Worm (Caenorhabditis elegans) whole organism, L4 larva: ENCODE measurements around the gene irld-4.
A peak's percentile ranks its signal among the peaks of the same experiment; 100 is the strongest.

Experiments
- T26A8.4 ChIP-seq: fragments of 200-800 bp; sonication (Bioruptor generic); IDR thresholded peaks from 2 replicates; pipeline ENCODE4 v1.3.6; 2022; ENCODE audit warnings: missing genetic modification characterization, missing compliant biosample characterization
- Y105C5A.15 ChIP-seq: fragments of 200-800 bp; sonication (Bioruptor generic); IDR thresholded peaks from 2 replicates; pipeline ENCODE4 v1.3.6; 2022; ENCODE audit warnings: missing genetic modification characterization, missing compliant biosample characterization
- ZK337.2 ChIP-seq: fragments of 200-800 bp; sonication (Bioruptor generic); IDR thresholded peaks from 2 replicates; pipeline ENCODE4 v1.3.6; 2022; ENCODE audit warnings: missing genetic modification reagents, missing genetic modification characterization, missing compliant biosample characterization
- aha-1 ChIP-seq: fragments of 150-350 bp; peaks from one replicate; lab custom pipeline; 2014; ENCODE audit warnings: missing biosample characterization, missing genetic modification characterization
- ama-1 ChIP-seq: fragments of 150-350 bp; optimal IDR thresholded peaks from 2 replicates; lab custom pipeline; 2014; ENCODE audit warnings: inconsistent platforms, mixed read lengths
- ceh-20 ChIP-seq: fragments of 200-800 bp; sonication (Bioruptor generic); IDR thresholded peaks from 2 replicates; pipeline ENCODE4 v1.3.6; 2022; ENCODE audit warnings: missing genetic modification reagents, missing genetic modification characterization, missing compliant biosample characterization
- ceh-44 ChIP-seq: fragments of 200-800 bp; sonication (Bioruptor generic); IDR thresholded peaks from 2 replicates; pipeline ENCODE4 v1.3.6; 2022; ENCODE audit warnings: missing genetic modification reagents, missing genetic modification characterization, missing compliant biosample characterization
- cey-2 ChIP-seq: sonication (generic microtip); optimal IDR thresholded peaks from 3 replicates; lab custom pipeline; 2017; ENCODE audit warnings: missing genetic modification characterization, mild to moderate bottlenecking, missing compliant biosample characterization, antibody characterized with exemption, borderline replicate concordance; ENCODE audit not compliant: insufficient read depth
- dmd-6 ChIP-seq: fragments of 200-800 bp; sonication (Bioruptor generic); IDR thresholded peaks from 2 replicates; pipeline ENCODE4 v1.3.6; 2022; ENCODE audit warnings: missing genetic modification reagents, missing genetic modification characterization, missing compliant biosample characterization
- dmd-8 ChIP-seq: fragments of 200-800 bp; sonication (Bioruptor generic); IDR thresholded peaks from 2 replicates; pipeline ENCODE4 v1.3.6; 2022; ENCODE audit warnings: missing genetic modification characterization, missing compliant biosample characterization
- dve-1 ChIP-seq: sonication (generic microtip); optimal IDR thresholded peaks from 2 replicates; lab custom pipeline; 2017; ENCODE audit warnings: antibody characterized with exemption, mild to moderate bottlenecking, missing genetic modification characterization, missing compliant biosample characterization; ENCODE audit not compliant: insufficient read depth
- fkh-10 ChIP-seq: fragments of 150-350 bp; optimal IDR thresholded peaks from 2 replicates; lab custom pipeline; 2014; ENCODE audit warnings: missing biosample characterization, missing genetic modification reagents, missing genetic modification characterization
- hif-1 ChIP-seq, 2 experiments: sonication (generic microtip); optimal IDR thresholded peaks; 2 replicates each; lab custom pipeline; 2016 to 2017; ENCODE audit warnings: missing compliant biosample characterization in 2 of 2, missing genetic modification characterization in 2 of 2, missing genetic modification reagents in 2 of 2, missing genotype in 2 of 2, mild to moderate bottlenecking in 1 of 2
- hlh-11 ChIP-seq: fragments of 200-800 bp; sonication (Bioruptor generic); optimal IDR thresholded peaks from 2 replicates; lab custom pipeline; 2018; ENCODE audit warnings: mild to moderate bottlenecking, missing genetic modification characterization, missing compliant biosample characterization
- hlh-30 ChIP-seq: sonication (generic microtip); optimal IDR thresholded peaks from 2 replicates; lab custom pipeline; 2017; ENCODE audit warnings: antibody characterized with exemption, mild to moderate bottlenecking, missing genetic modification characterization, missing compliant biosample characterization; ENCODE audit not compliant: insufficient read depth
- lim-7 ChIP-seq: fragments of 200-800 bp; sonication (Bioruptor generic); IDR thresholded peaks from 2 replicates; pipeline ENCODE4 v1.3.6; 2022; ENCODE audit warnings: missing genetic modification characterization, missing compliant biosample characterization
- lin-39 ChIP-seq: fragments of 150-350 bp; optimal IDR thresholded peaks from 2 replicates; lab custom pipeline; 2014; ENCODE audit warnings: missing biosample characterization, missing genetic modification reagents, missing genetic modification characterization
- lir-3 ChIP-seq: sonication (generic microtip); optimal IDR thresholded peaks from 2 replicates; lab custom pipeline; 2016; ENCODE audit warnings: mild to moderate bottlenecking, missing genetic modification characterization, missing compliant biosample characterization
- lsy-2 ChIP-seq, 2 experiments: fragments of 150-350 bp in 1 of 2; sonication (generic microtip) in 1 of 2; optimal IDR thresholded peaks; 2 replicates each; lab custom pipeline; 2014 to 2017; ENCODE audit warnings: missing biosample characterization in 2 of 2, missing genetic modification characterization in 2 of 2
- mdl-1 ChIP-seq, 2 experiments: fragments of 150-350 bp in 1 of 2; sonication (generic microtip) in 1 of 2; optimal IDR thresholded peaks; 2 replicates each; lab custom pipeline; 2014 to 2017; ENCODE audit warnings: missing biosample characterization in 2 of 2, missing genetic modification characterization in 2 of 2
- mep-1 ChIP-seq: fragments of 150-350 bp; sonication (generic microtip); optimal IDR thresholded peaks from 3 replicates; lab custom pipeline; 2014; ENCODE audit warnings: missing biosample characterization, missing genetic modification characterization
- mes-2 ChIP-seq: sonication (generic microtip); optimal IDR thresholded peaks from 2 replicates; lab custom pipeline; 2016; ENCODE audit warnings: missing genotype, mild to moderate bottlenecking, missing genetic modification characterization, missing compliant biosample characterization; ENCODE audit not compliant: poor library complexity, severe bottlenecking
- mxl-2 ChIP-seq: fragments of 200-800 bp; sonication (Bioruptor generic); conservative IDR thresholded peaks from 2 replicates; pipeline ENCODE4 v1.3.6; 2022; ENCODE audit warnings: missing genetic modification reagents, missing genetic modification characterization, missing compliant biosample characterization
- mxl-3 ChIP-seq: fragments of 200-800 bp; sonication (Bioruptor generic); optimal IDR thresholded peaks from 2 replicates; lab custom pipeline; 2018; ENCODE audit warnings: mild to moderate bottlenecking, missing genetic modification characterization, missing compliant biosample characterization
- nhr-10 ChIP-seq: fragments of 150-350 bp; optimal IDR thresholded peaks from 2 replicates; lab custom pipeline; 2014; ENCODE audit warnings: missing biosample characterization, missing genetic modification characterization
- nhr-11 ChIP-seq: fragments of 150-350 bp; optimal IDR thresholded peaks from 2 replicates; lab custom pipeline; 2014; ENCODE audit warnings: missing biosample characterization, missing genetic modification characterization
- nhr-28 ChIP-seq: fragments of 150-350 bp; optimal IDR thresholded peaks from 2 replicates; lab custom pipeline; 2014; ENCODE audit warnings: missing biosample characterization, missing genetic modification characterization
- nhr-41 ChIP-seq: fragments of 200-800 bp; sonication (Bioruptor generic); IDR thresholded peaks from 2 replicates; pipeline ENCODE4 v1.3.6; 2022; ENCODE audit warnings: missing genetic modification reagents, missing genetic modification characterization, missing compliant biosample characterization
- nhr-48 ChIP-seq: sonication (generic microtip); optimal IDR thresholded peaks from 2 replicates; lab custom pipeline; 2016; ENCODE audit warnings: mild to moderate bottlenecking, missing genetic modification characterization, missing compliant biosample characterization
- nhr-6 ChIP-seq: fragments of 150-350 bp; optimal IDR thresholded peaks from 2 replicates; lab custom pipeline; 2014; ENCODE audit warnings: missing biosample characterization, missing genetic modification characterization
- nhr-76 ChIP-seq: fragments of 150-350 bp; optimal IDR thresholded peaks from 2 replicates; lab custom pipeline; 2014; ENCODE audit warnings: missing biosample characterization, missing genetic modification characterization
- php-3 ChIP-seq: fragments of 200-800 bp; sonication (Bioruptor generic); IDR thresholded peaks from 2 replicates; pipeline ENCODE4 v1.3.6; 2022; ENCODE audit warnings: missing genetic modification reagents, missing genetic modification characterization, missing compliant biosample characterization
- skn-1 ChIP-seq: fragments of 150-350 bp; optimal IDR thresholded peaks from 2 replicates; lab custom pipeline; 2014; ENCODE audit warnings: missing biosample characterization, missing genetic modification characterization
- tag-97 ChIP-seq: fragments of 200-800 bp; sonication (Bioruptor generic); IDR thresholded peaks from 2 replicates; pipeline ENCODE4 v1.3.6; 2022; ENCODE audit warnings: missing genetic modification characterization, missing compliant biosample characterization
- tra-1 ChIP-seq: fragments of 200-800 bp; sonication (Bioruptor generic); IDR thresholded peaks from 2 replicates; pipeline ENCODE4 v1.3.6; 2022; ENCODE audit warnings: missing genetic modification reagents, missing genetic modification characterization, missing compliant biosample characterization
- unc-62 ChIP-seq, 3 experiments: fragments of 150-350 bp in 1 of 3; sonication (generic microtip); optimal IDR thresholded peaks in 2 of 3; peaks in 1 of 3; 1 replicate in 1 of 3; 2 replicates in 2 of 3; lab custom pipeline; 2014 to 2017; ENCODE audit warnings: missing biosample characterization in 3 of 3, missing genetic modification characterization in 3 of 3, missing genetic modification reagents in 3 of 3, missing genotype in 1 of 3
- zag-1 ChIP-seq: fragments of 150-350 bp; optimal IDR thresholded peaks from 2 replicates; lab custom pipeline; 2014; ENCODE audit warnings: missing biosample characterization, missing genetic modification characterization

The irld-4 gene

DNA sequence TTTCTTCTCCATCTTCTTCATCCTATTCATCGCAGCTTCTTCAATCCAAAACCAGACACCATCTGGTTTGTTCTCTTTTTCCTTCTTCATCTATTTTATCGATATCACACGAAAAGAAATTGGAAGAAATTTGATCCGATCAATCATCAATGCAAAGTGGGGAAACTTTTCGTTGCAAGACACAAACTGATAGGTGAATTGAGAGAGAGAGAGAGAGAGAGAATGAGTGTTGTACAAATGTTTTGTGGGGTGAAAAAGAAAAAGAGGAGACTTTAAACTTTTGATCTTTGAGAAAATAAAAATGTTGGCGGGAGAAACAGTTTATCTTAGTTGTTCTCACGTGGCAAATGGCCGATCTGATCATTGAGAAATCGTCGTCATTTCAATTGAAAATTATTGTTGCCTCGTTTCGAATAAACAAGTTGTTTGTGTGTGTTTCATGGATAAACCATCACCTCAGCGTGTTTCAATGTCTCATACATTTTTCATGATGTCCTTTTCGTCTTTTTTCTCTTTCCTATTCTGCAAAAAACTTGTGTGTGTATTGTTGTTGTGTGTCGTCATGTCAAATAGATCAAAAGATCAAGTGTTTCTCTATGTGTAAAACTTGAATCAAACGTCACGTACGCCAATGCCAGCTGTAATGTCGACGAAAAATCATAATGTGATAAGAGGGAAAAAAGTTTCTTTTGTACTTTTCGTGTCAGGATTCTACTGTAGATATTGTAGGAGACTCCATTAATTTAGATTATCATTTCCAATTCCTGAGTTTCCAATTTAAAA is 20.2 kb upstream of the irld-4 start (continued):
- TF ChIP-seq skn-1 (no peak), hif-1 (tag; optimal IDR thresholded peaks at IDR 0.05; lab: Kevin White, UChicago) (peak in 1 of 2 experiments; percentile 91), dve-1 (tag; lab: Kevin White, UChicago) (peak; percentile 67), Y105C5A.15 (GFP tag; lab: Robert Waterston, UW) (no peak), nhr-41 (no peak)

DNA sequence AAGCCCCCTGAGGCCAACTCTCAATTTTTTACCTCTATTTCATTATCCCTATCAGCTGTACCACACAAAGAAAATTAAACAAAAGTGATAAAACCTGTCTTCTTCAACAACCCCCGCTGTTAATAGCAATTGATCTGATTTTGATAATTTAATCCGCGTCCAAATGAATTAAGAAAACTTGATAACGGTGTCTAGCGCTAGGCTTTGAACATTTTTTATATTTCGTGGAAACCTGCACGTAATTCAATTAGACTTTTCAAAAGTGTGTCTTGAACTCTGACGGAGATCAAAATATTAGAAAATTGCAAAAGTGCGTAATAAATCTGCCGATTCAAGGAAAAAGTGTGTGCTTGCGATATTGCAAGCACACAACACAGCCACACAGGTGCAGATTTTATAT is 19.5 kb upstream of the irld-4 start:
- TF ChIP-seq aha-1 (tag; lab: Kevin White, UChicago), result peak; percentile 64
- no peak for TF ChIP-seq dmd-6 (GFP tag; lab: Robert Waterston, UW)
- peak in 1 of 2 experiments; percentile 71 for TF ChIP-seq unc-62 (GFP tag; optimal IDR thresholded peaks at IDR 0.05 in 1 of 2; lab: Kevin White, UChicago)
- no peak for TF ChIP-seq unc-62 (tag; optimal IDR thresholded peaks at IDR 0.05; lab: Kevin White, UChicago)
- TF ChIP-seq lir-3 (tag; lab: Kevin White, UChicago), result no peak
- peak; percentile 33 for TF ChIP-seq nhr-11

DNA sequence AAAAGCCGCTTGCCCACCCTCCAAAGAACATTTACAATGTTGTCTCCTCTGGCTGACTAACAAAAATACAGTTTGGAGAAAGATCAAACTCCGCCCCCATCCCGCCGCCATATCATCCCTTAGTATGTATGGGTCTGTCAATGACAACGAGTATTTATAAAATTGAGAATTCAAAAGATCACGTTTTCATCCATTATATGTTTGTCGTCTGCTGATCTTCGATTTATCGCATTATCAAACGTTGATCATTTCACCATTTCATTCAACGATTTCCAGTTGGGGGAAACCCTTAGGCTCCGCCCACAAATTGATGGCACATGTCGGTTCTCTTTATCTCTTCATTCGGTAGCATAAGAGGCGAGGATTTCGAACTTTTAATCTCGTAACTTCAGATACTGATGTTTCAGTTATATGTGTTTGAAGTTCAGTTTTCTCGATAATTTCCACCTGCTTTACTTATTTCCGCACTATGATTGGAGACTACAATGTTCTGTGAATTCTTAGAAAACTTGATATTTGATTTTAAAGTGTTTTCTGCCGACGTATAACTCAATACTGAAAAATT is 18.6 kb upstream of the irld-4 start:
- peak; percentile 11 for TF ChIP-seq ama-1 (lab: Kevin White, UChicago)
- no peak for TF ChIP-seq mes-2 (tag; lab: Kevin White, UChicago)
- peak; percentile 46 for TF ChIP-seq nhr-10
- TF ChIP-seq hlh-30 (tag; lab: Kevin White, UChicago), result peak; percentile 67
- peak; percentile 10 for TF ChIP-seq cey-2 (tag; lab: Kevin White, UChicago)
- no peak for TF ChIP-seq lir-3 (tag; lab: Kevin White, UChicago)
- peak; percentile 11 for TF ChIP-seq nhr-6
- peak; percentile 66 for TF ChIP-seq hlh-11 (tag; lab: Kevin White, UChicago)
- no peak for TF ChIP-seq lim-7 (GFP tag; lab: Robert Waterston, UW)
- TF ChIP-seq tra-1 (GFP tag; lab: Robert Waterston, UW), result 0 out of 2 replicates have a peak, but pooled peaks have one; percentile 5
- no peak for TF ChIP-seq zag-1 (tag; lab: Kevin White, UChicago)
- peak; percentile 70 for TF ChIP-seq nhr-28 (tag; lab: Kevin White, UChicago)
- peak; percentile 58 for TF ChIP-seq nhr-48 (tag; lab: Kevin White, UChicago)
- no peak for TF ChIP-seq lsy-2 (tag; optimal IDR thresholded peaks at IDR 0.05; lab: Kevin White, UChicago)
- peak in 1 of 2 experiments; percentile 77 for TF ChIP-seq mdl-1 (tag; optimal IDR thresholded peaks at IDR 0.05; lab: Kevin White, UChicago)
- no peak for TF ChIP-seq dmd-8
- TF ChIP-seq nhr-11, result peak; percentile 8
- peak; percentile 68 for TF ChIP-seq dmd-6 (GFP tag; lab: Robert Waterston, UW)
- peak; percentile 61 for TF ChIP-seq mxl-3
- peak in 1 of 2 experiments; percentile 41 for TF ChIP-seq hif-1 (tag; optimal IDR thresholded peaks at IDR 0.05; lab: Kevin White, UChicago)
- peak; percentile 67 for TF ChIP-seq dve-1 (tag; lab: Kevin White, UChicago)
- peak; percentile 7 for TF ChIP-seq mep-1

DNA sequence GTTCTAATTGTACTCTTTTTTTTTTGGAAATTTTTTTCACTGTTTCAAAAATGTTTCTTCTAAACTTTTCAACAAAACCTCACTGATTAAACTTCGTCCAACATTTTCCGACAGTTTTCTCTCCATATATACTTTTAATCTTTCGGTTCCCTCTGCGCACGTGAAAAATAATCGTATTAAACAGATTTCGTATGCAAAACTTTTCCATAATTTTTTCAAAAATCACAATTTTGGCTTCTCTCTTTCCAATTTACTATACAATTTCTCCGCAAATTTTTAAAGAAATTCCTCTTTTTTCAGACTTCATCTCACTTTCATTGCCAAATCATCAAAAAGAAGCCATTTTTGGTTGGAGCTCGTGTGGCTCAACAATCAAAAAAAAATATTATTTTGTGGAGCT is 16.6 kb upstream of the irld-4 start, which contains the start of gene dmd-6:
TSS of gene dmd-6 (plus strand) at position 301 of the 400 bp plus-strand sequence.
- TF ChIP-seq ceh-44 (GFP tag; lab: Robert Waterston, UW) (no peak), mxl-2 (GFP tag; lab: Robert Waterston, UW) (no peak), ZK337.2 (no peak), php-3 (GFP tag; lab: Robert Waterston, UW) (no peak), nhr-76 (tag; lab: Kevin White, UChicago) (no peak), unc-62 (GFP tag; optimal IDR thresholded peaks at IDR 0.05 in 1 of 2; lab: Kevin White, UChicago) (no peak), unc-62 (tag; optimal IDR thresholded peaks at IDR 0.05; lab: Kevin White, UChicago) (no peak), lsy-2 (tag; optimal IDR thresholded peaks at IDR 0.05; lab: Kevin White, UChicago) (no peak), fkh-10 (no peak), lin-39 (tag; lab: Kevin White, UChicago) (no peak), tag-97 (GFP tag; lab: Robert Waterston, UW) (no peak), T26A8.4 (no peak), ceh-20 (GFP tag; lab: Robert Waterston, UW) (no peak)
- TF ChIP-seq, all 104 proteins: peak for 0
